Worm (Caenorhabditis elegans) whole organism, mixed stage, embryonic: ENCODE results near the gene hlh-10.

Experiments
- ceh-39 ChIP-seq: fragments of 150-350 bp; optimal IDR thresholded peaks from 2 replicates; lab custom pipeline; 2014; ENCODE audit warnings: missing biosample characterization, missing genetic modification characterization
- nhr-12 ChIP-seq: fragments of 150-350 bp; optimal IDR thresholded peaks from 2 replicates; lab custom pipeline; 2014; ENCODE audit warnings: missing biosample characterization, missing genetic modification characterization

ce11 chrV:9249206-9249605 lies 32.8 kb downstream of the hlh-10 start, which contains the start of gene str-94:
- TF ChIP-seq ceh-39 (tag; lab: Kevin White, UChicago): no peak
- TF ChIP-seq nhr-12: no peak
